Fruit fly (Drosophila melanogaster): ENCODE data around the gene mAcon1.
A peak's percentile ranks its signal among the peaks of the same experiment; 100 is the strongest.

Gene mAcon1

dm6 chr2L:21198633-21199264 lies 30.4 kb downstream of the mAcon1 start, which contains the start of gene Ret:
Gene Ret (minus strand): TSS chr2L:21198762.
- TF ChIP-seq CG9948 (tag; optimal IDR thresholded peaks at IDR 0.05) = no peak
- peak; percentile 52; the same call in 1 of the 3 replicates for TF ChIP-seq CG4496 (GFP tag; IDR thresholded peaks at IDR 0.05)

- TF ChIP-seq D1 (tag; optimal IDR thresholded peaks at IDR 0.05) = no peak
- no peak for TF ChIP-seq fd96Ca (GFP tag; IDR thresholded peaks at IDR 0.05)
- TF ChIP-seq CG10348 (GFP tag; IDR thresholded peaks at IDR 0.05) = no peak
- no peak for TF ChIP-seq CG4496 (GFP tag; IDR thresholded peaks at IDR 0.05)
- TF ChIP-seq CG17806 (tag; optimal IDR thresholded peaks at IDR 0.05) = no peak
- TF ChIP-seq CG14655 (GFP tag; optimal IDR thresholded peaks at IDR 0.05) = no peak
- no peak for TF ChIP-seq CG32121 (GFP tag; IDR thresholded peaks at IDR 0.05)
- no peak for TF ChIP-seq CG9948 (tag; optimal IDR thresholded peaks at IDR 0.05)
- no peak for TF ChIP-seq EcR (GFP tag; optimal IDR thresholded peaks at IDR 0.05)
- TF ChIP-seq CG34367 (tag; optimal IDR thresholded peaks at IDR 0.05) = no peak
Measured at dm6 chr2L:21200275-21200674, 31.9 kb downstream of the mAcon1 start, which contains the start of gene CG31624. Gene CG31624 (minus strand): TSS chr2L:21200375.

- TF ChIP-seq EcR (GFP tag; optimal IDR thresholded peaks at IDR 0.05) (no peak), CG9948 (tag; optimal IDR thresholded peaks at IDR 0.05) (no peak)
Measured at dm6 chr2L:21202702-21203101, 34.3 kb downstream of the mAcon1 start, which contains the start of gene CG31988. Gene CG31988 (minus strand): TSS chr2L:21202802.

dm6 chr2L:21206193-21206592 lies 37.8 kb downstream of the mAcon1 start, which contains the start of gene clumsy:
Gene clumsy (plus strand): TSS chr2L:21206493.
- TF ChIP-seq CG15710 (tag; optimal IDR thresholded peaks at IDR 0.05) (no peak), CG4496 (GFP tag; IDR thresholded peaks at IDR 0.05) (0 out of 3 replicates have a peak, but pooled peaks have one; percentile 23)

- no peak for TF ChIP-seq fd96Ca (GFP tag; IDR thresholded peaks at IDR 0.05)
- TF ChIP-seq CG9948 (tag; optimal IDR thresholded peaks at IDR 0.05) = no peak
- TF ChIP-seq rn (GFP tag; IDR thresholded peaks at IDR 0.05) = no peak
- no peak for TF ChIP-seq CG34367 (tag; optimal IDR thresholded peaks at IDR 0.05)
- no peak for TF ChIP-seq CG8301 (tag; optimal IDR thresholded peaks at IDR 0.05)
- no peak for TF ChIP-seq CG8159 (tag; optimal IDR thresholded peaks at IDR 0.05)
- no peak for TF ChIP-seq CG17806 (tag; optimal IDR thresholded peaks at IDR 0.05)
- peak; percentile 17 for TF ChIP-seq D1 (tag; optimal IDR thresholded peaks at IDR 0.05)
- no peak for TF ChIP-seq gl (tag; optimal IDR thresholded peaks at IDR 0.05)
- no peak for TF ChIP-seq EcR (GFP tag; optimal IDR thresholded peaks at IDR 0.05)
- TF ChIP-seq CG13204 (GFP tag; optimal IDR thresholded peaks at IDR 0.05) = no peak
- TF ChIP-seq CG12605 (GFP tag; IDR thresholded peaks at IDR 0.05) = no peak; the same call in 1 of the 2 replicates
- TF ChIP-seq CG10348 (GFP tag; IDR thresholded peaks at IDR 0.05) = no peak
- TF ChIP-seq Pif1A (GFP tag; optimal IDR thresholded peaks at IDR 0.05) = no peak
- no peak for TF ChIP-seq Pif1B (GFP tag; optimal IDR thresholded peaks at IDR 0.05)
- TF ChIP-seq Snoo (tag; optimal IDR thresholded peaks at IDR 0.05) = peak; percentile 35
- TF ChIP-seq CG15710 (tag; optimal IDR thresholded peaks at IDR 0.05) = no peak
- TF ChIP-seq Ets98B (GFP tag; IDR thresholded peaks at IDR 0.05) = peak; percentile 38; the same call in 1 of the 2 replicates
- peak; percentile 24; the same call in 1 of the 2 replicates for TF ChIP-seq CG32121 (GFP tag; IDR thresholded peaks at IDR 0.05)
- no peak for TF ChIP-seq CG14655 (GFP tag; optimal IDR thresholded peaks at IDR 0.05)
- peak; percentile 51; the same call in 1 of the 3 replicates for TF ChIP-seq CG4496 (GFP tag; IDR thresholded peaks at IDR 0.05)
Measured at dm6 chr2L:21214961-21215362, 46.6 kb downstream of the mAcon1 start.

dm6 chr2L:21218240-21218911 lies 50.0 kb downstream of the mAcon1 start, which contains the start of gene CG8679:
Gene CG8679 (minus strand): TSS chr2L:21218544.
- peak; percentile 15 for TF ChIP-seq EcR (GFP tag; optimal IDR thresholded peaks at IDR 0.05)
- no peak for TF ChIP-seq CG12605 (GFP tag; IDR thresholded peaks at IDR 0.05)
- TF ChIP-seq fd96Ca (GFP tag; IDR thresholded peaks at IDR 0.05) = 0 out of 3 replicates have a peak, but pooled peaks have one; percentile 22

- TF ChIP-seq Ets98B (GFP tag; IDR thresholded peaks at IDR 0.05) = no peak
- TF ChIP-seq EcR (GFP tag; optimal IDR thresholded peaks at IDR 0.05) = no peak
- no peak for TF ChIP-seq CG13204 (GFP tag; optimal IDR thresholded peaks at IDR 0.05)
- TF ChIP-seq rn (GFP tag; IDR thresholded peaks at IDR 0.05) = no peak
- no peak for TF ChIP-seq CG8159 (tag; optimal IDR thresholded peaks at IDR 0.05)
- TF ChIP-seq Pif1A (GFP tag; optimal IDR thresholded peaks at IDR 0.05) = no peak
- TF ChIP-seq CG32121 (GFP tag; IDR thresholded peaks at IDR 0.05) = no peak
- TF ChIP-seq CG14655 (GFP tag; optimal IDR thresholded peaks at IDR 0.05) = no peak
- TF ChIP-seq D1 (tag; optimal IDR thresholded peaks at IDR 0.05) = no peak
- no peak for TF ChIP-seq gl (tag; optimal IDR thresholded peaks at IDR 0.05)
- no peak for TF ChIP-seq fd96Ca (GFP tag; IDR thresholded peaks at IDR 0.05)
Measured at dm6 chr2L:21218912-21219246, 50.5 kb downstream of the mAcon1 start.
